Worm (Caenorhabditis elegans) whole organism, L4 larva: ENCODE data around the gene W02A2.9.

Experiments used
- daf-12 ChIP-seq: fragments of 150-350 bp; optimal IDR thresholded peaks from 2 replicates; lab custom pipeline; 2014; ENCODE audit warnings: missing biosample characterization, missing genetic modification reagents, missing genetic modification characterization
- daf-8 ChIP-seq: fragments of 200-800 bp; sonication (Bioruptor generic); IDR thresholded peaks from 2 replicates; pipeline ENCODE4 v1.3.6; 2022; ENCODE audit warnings: missing genetic modification characterization, missing compliant biosample characterization
- dpl-1 ChIP-seq: fragments of 150-350 bp; optimal IDR thresholded peaks from 2 replicates; lab custom pipeline; 2014; ENCODE audit warnings: missing biosample characterization, missing genetic modification reagents, missing genetic modification characterization
- jun-1 ChIP-seq: fragments of 150-350 bp; optimal IDR thresholded peaks from 2 replicates; lab custom pipeline; 2014; ENCODE audit warnings: missing biosample characterization, missing genetic modification reagents, missing genetic modification characterization
- nhr-10 ChIP-seq: fragments of 150-350 bp; optimal IDR thresholded peaks from 2 replicates; lab custom pipeline; 2014; ENCODE audit warnings: missing biosample characterization, missing genetic modification characterization
- nhr-41 ChIP-seq: fragments of 200-800 bp; sonication (Bioruptor generic); IDR thresholded peaks from 2 replicates; pipeline ENCODE4 v1.3.6; 2022; ENCODE audit warnings: missing genetic modification reagents, missing genetic modification characterization, missing compliant biosample characterization
- nhr-6 ChIP-seq: fragments of 150-350 bp; optimal IDR thresholded peaks from 2 replicates; lab custom pipeline; 2014; ENCODE audit warnings: missing biosample characterization, missing genetic modification characterization
- pqm-1 ChIP-seq: sonication (generic microtip); optimal IDR thresholded peaks from 2 replicates; lab custom pipeline; 2017; ENCODE audit warnings: missing biosample characterization, missing genetic modification characterization
- tag-97 ChIP-seq: fragments of 200-800 bp; sonication (Bioruptor generic); IDR thresholded peaks from 2 replicates; pipeline ENCODE4 v1.3.6; 2022; ENCODE audit warnings: missing genetic modification characterization, missing compliant biosample characterization
- unc-130 ChIP-seq: sonication (generic microtip); optimal IDR thresholded peaks from 2 replicates; lab custom pipeline; 2016; ENCODE audit warnings: missing genetic modification reagents, missing genetic modification characterization, missing compliant biosample characterization
- unc-62 ChIP-seq, 3 experiments: fragments of 150-350 bp in 1 of 3; sonication (generic microtip); optimal IDR thresholded peaks in 2 of 3; peaks in 1 of 3; 1 replicate in 1 of 3; 2 replicates in 2 of 3; lab custom pipeline; 2014 to 2017; ENCODE audit warnings: missing biosample characterization in 3 of 3, missing genetic modification characterization in 3 of 3, missing genetic modification reagents in 3 of 3, missing genotype in 1 of 3
- ztf-7 ChIP-seq: fragments of 150-350 bp; optimal IDR thresholded peaks from 2 replicates; lab custom pipeline; 2014; ENCODE audit warnings: missing biosample characterization, missing genetic modification characterization

DNA sequence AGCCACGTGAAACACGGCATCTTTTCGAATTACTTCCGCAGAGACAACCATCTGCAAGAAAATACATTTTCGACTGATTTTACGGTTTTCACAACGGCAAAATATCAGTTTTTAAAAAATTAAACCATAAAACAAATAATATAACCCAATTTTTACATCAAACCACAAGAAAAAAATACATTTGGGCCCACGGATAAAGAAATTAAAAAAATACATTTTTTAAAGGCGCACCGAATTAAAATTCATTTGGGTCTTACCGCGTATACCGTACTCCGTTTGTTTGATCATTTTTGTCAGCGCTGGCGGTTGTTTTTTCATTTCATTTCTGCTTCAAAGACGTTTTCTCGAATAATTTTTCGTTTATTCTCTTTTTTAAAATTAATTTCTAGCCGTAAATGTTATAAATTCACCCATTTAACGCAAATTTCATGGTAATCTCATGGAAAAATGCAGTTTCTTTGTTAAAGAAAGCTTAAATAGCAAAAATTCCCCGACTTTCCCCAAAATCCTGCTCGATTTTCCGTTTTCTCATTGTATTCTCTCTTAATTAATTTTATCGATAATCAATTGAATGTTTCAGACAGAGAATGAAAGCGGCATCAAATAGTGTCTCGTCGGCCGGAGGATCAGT lies 5.8 kb downstream of the W02A2.9 start, which contains the start of the genes rec-8 and mex-5:
- peak in 1 of 2 experiments; percentile 70 for TF ChIP-seq unc-62 (GFP tag; optimal IDR thresholded peaks at IDR 0.05 in 1 of 2; lab: Kevin White, UChicago)
- TF ChIP-seq unc-62 (tag; optimal IDR thresholded peaks at IDR 0.05; lab: Kevin White, UChicago), result no peak
- no peak for TF ChIP-seq ztf-7
- TF ChIP-seq dpl-1 (GFP tag; lab: Kevin White, UChicago), result no peak
- no peak for TF ChIP-seq jun-1 (tag; lab: Kevin White, UChicago)
- TF ChIP-seq nhr-41 (GFP tag; lab: Robert Waterston, UW), result no peak
- TF ChIP-seq pqm-1 (tag; lab: Kevin White, UChicago), result no peak
- no peak for TF ChIP-seq daf-12 (tag; lab: Kevin White, UChicago)
- no peak for TF ChIP-seq daf-8 (GFP tag; lab: Robert Waterston, UW)
- TF ChIP-seq nhr-6 (tag; lab: Kevin White, UChicago), result no peak
- TF ChIP-seq tag-97, result no peak
- no peak for TF ChIP-seq nhr-10 (tag; lab: Kevin White, UChicago)
- peak; percentile 91 for TF ChIP-seq unc-130 (GFP tag; lab: Kevin White, UChicago)
